Worm (Caenorhabditis elegans): ENCODE results near the gene cest-5.2.

DNA sequence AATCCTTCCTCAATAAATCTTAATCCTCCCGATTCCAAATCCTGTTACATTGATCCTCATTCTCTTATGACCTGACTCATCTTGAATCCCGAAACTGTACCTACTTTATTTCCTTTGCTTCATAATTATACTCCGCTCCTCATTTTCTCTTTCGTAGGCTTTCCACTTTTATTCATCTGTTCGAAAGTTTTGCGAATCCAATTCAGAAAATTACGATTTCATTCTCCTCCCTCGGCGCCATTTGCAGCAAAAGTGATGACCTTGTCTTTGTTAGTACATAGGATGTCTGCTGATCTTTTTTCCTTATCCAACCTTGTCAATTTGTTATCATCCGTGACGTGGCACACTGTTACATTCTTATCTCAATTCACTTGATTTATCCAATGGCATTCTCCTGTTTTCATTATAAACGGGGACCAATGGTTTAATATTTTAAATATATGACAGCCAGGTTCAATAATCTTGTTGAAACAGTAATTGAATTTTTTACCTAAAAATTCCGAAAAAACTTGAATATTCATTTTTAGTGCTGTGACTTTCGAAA is 24.8 kb upstream of the cest-5.2 start:
- TF ChIP-seq unc-62 (GFP tag; optimal IDR thresholded peaks at IDR 0.05) (no peak), ces-1 (GFP tag; optimal IDR thresholded peaks at IDR 0.05) (no peak), nhr-76 (tag; optimal IDR thresholded peaks at IDR 0.05) (no peak), nhr-12 (tag; optimal IDR thresholded peaks at IDR 0.05) (no peak), pha-4 (tag; optimal IDR thresholded peaks at IDR 0.05) (no peak), unc-39 (tag; optimal IDR thresholded peaks at IDR 0.05) (no peak), mab-5 (tag; optimal IDR thresholded peaks at IDR 0.05) (no peak)

Data from whole organism, mixed stage, embryonic.